Fruit fly (Drosophila melanogaster): Measurements from ENCODE around the gene Dys.

The Dys gene

dm6 chr3R:19498672-19499373 is 37.9 kb downstream of the Dys start (continued):
- peak; percentile 79 to 81 for TF ChIP-seq chif (GFP tag; optimal IDR thresholded peaks at IDR 0.05)
- TF ChIP-seq CG6654 (GFP tag; optimal IDR thresholded peaks at IDR 0.05): peak; percentile 80
- peak; percentile 78 for TF ChIP-seq CG10274 (GFP tag; optimal IDR thresholded peaks at IDR 0.05)
- TF ChIP-seq crp (GFP tag; optimal IDR thresholded peaks at IDR 0.05): peak in 1 of 2 experiments; percentile 53
- no peak for TF ChIP-seq mld (GFP tag; IDR thresholded peaks at IDR 0.05; ENCODE audit: partially characterized antibody)
- TF ChIP-seq ttk (GFP tag; IDR thresholded peaks at IDR 0.05): peak; percentile 93
- peak; percentile 96 for TF ChIP-seq CG14441 (GFP tag; IDR thresholded peaks at IDR 0.05)
- TF ChIP-seq CG7556 (GFP tag; optimal IDR thresholded peaks at IDR 0.05): peak; percentile 97
- TF ChIP-seq toy (GFP tag; IDR thresholded peaks at IDR 0.05): peak; percentile 84
- TF ChIP-seq dan (GFP tag; IDR thresholded peaks at IDR 0.05): peak; percentile 67; the same call in 1 of the 2 replicates
- peak; percentile 93 for TF ChIP-seq ATbp (GFP tag; optimal IDR thresholded peaks at IDR 0.05)
- peak; percentile 73 for TF ChIP-seq NC2β (GFP tag; optimal IDR thresholded peaks at IDR 0.05)
- TF ChIP-seq CG16779 (GFP tag; IDR thresholded peaks at IDR 0.05): peak; percentile 79
- peak; percentile 92 for TF ChIP-seq CG9609 (GFP tag; optimal IDR thresholded peaks at IDR 0.05)
- TF ChIP-seq CG17328 (GFP tag; IDR thresholded peaks at IDR 0.05): peak; percentile 93
- TF ChIP-seq tap (tag; optimal IDR thresholded peaks at IDR 0.05): peak; percentile 87
- TF ChIP-seq CG16813 (GFP tag; IDR thresholded peaks at IDR 0.05; ENCODE audit: partially characterized antibody): no peak
- TF ChIP-seq ftz-f1 (GFP tag; optimal IDR thresholded peaks at IDR 0.05): no peak
- peak; percentile 75 for TF ChIP-seq Jarid2 (GFP tag; optimal IDR thresholded peaks at IDR 0.05)
- TF ChIP-seq pho (GFP tag; optimal IDR thresholded peaks at IDR 0.05): peak; percentile 94
- peak; percentile 84 for TF ChIP-seq CG8388 (GFP tag; optimal IDR thresholded peaks at IDR 0.05)
- peak; percentile 61 for TF ChIP-seq CG4707 (GFP tag; optimal IDR thresholded peaks at IDR 0.05)
- TF ChIP-seq nau (GFP tag; optimal IDR thresholded peaks at IDR 0.05): peak; percentile 88
- peak; percentile 92 for TF ChIP-seq CG32767 (GFP tag; IDR thresholded peaks at IDR 0.05)
- TF ChIP-seq corto (GFP tag; optimal IDR thresholded peaks at IDR 0.05): no peak
- peak; percentile 95 for TF ChIP-seq Dek (tag; optimal IDR thresholded peaks at IDR 0.05)
- peak; percentile 83 for TF ChIP-seq CG11560 (tag; IDR thresholded peaks at IDR 0.05)
- no peak for TF ChIP-seq CG30020 (tag; optimal IDR thresholded peaks at IDR 0.05)
- peak; percentile 47 for TF ChIP-seq dmrt11E (tag; optimal IDR thresholded peaks at IDR 0.05)
- peak; percentile 95 for TF ChIP-seq Aef1 (GFP tag; IDR thresholded peaks at IDR 0.05)
- TF ChIP-seq unpg (GFP tag; optimal IDR thresholded peaks at IDR 0.05): peak; percentile 93
- peak; percentile 65 to 91 for TF ChIP-seq Pdp1 (GFP tag; optimal IDR thresholded peaks at IDR 0.05)
- peak; percentile 56 for TF ChIP-seq trem (tag; optimal IDR thresholded peaks at IDR 0.05)
- peak; percentile 92 for TF ChIP-seq CG12391 (tag; optimal IDR thresholded peaks at IDR 0.05)
- TF ChIP-seq ken (GFP tag; IDR thresholded peaks at IDR 0.05): peak; percentile 94
- no peak for TF ChIP-seq Bgb (GFP tag; IDR thresholded peaks at IDR 0.05; ENCODE audit: partially characterized antibody)
- peak; percentile 97 for TF ChIP-seq CG13894 (tag; optimal IDR thresholded peaks at IDR 0.05)
- peak; percentile 88 for TF ChIP-seq Ravus (GFP tag; IDR thresholded peaks at IDR 0.05)
- TF ChIP-seq rib (GFP tag; IDR thresholded peaks at IDR 0.05): peak; percentile 86
- TF ChIP-seq pan (optimal IDR thresholded peaks at IDR 0.05): no peak
- TF ChIP-seq pan (GFP tag; optimal IDR thresholded peaks at IDR 0.05 in 1 of 2, IDR thresholded peaks at IDR 0.05 in 1 of 2): peak in 1 of 2 experiments; percentile 96
- TF ChIP-seq ab (GFP tag; optimal IDR thresholded peaks at IDR 0.05): peak; percentile 76
- TF ChIP-seq Xrp1 (GFP tag; IDR thresholded peaks at IDR 0.05): peak; percentile 92
- peak; percentile 93 for TF ChIP-seq scrt (GFP tag; optimal IDR thresholded peaks at IDR 0.05)
- peak; percentile 90 for TF ChIP-seq oc (tag; optimal IDR thresholded peaks at IDR 0.05)
- peak; percentile 79 for TF ChIP-seq pb (GFP tag; optimal IDR thresholded peaks at IDR 0.05)
- TF ChIP-seq ro (GFP tag; IDR thresholded peaks at IDR 0.05): peak; percentile 51; the same call in 1 of the 2 replicates
- TF ChIP-seq Eip74EF (GFP tag; optimal IDR thresholded peaks at IDR 0.05): peak in 1 of 2 experiments; percentile 81
- peak; percentile 71 for TF ChIP-seq Atf3 (GFP tag; optimal IDR thresholded peaks at IDR 0.05)
